Fruit fly (Drosophila melanogaster): ENCODE measurements around the gene Pdp.
A peak's percentile ranks its signal among the peaks of the same experiment; 100 is the strongest.

Gene Pdp

dm6 chrX:7701282-7702078 lies 33.0 kb downstream of the Pdp start (continued):
- TF ChIP-seq hbn (GFP tag; IDR thresholded peaks at IDR 0.05; ENCODE audit: partially characterized antibody), result no peak
- peak; percentile 82 for TF ChIP-seq HHEX (GFP tag; optimal IDR thresholded peaks at IDR 0.05)
- peak; percentile 18 for TF ChIP-seq abd-A (tag; optimal IDR thresholded peaks at IDR 0.05)
- no peak for TF ChIP-seq CG17912 (GFP tag; optimal IDR thresholded peaks at IDR 0.05)
- peak; percentile 13 for TF ChIP-seq Six4 (GFP tag; optimal IDR thresholded peaks at IDR 0.05)
- no peak; the same call in 1 of the 2 replicates for TF ChIP-seq ara (GFP tag; IDR thresholded peaks at IDR 0.05)
- TF ChIP-seq Fer3 (tag; optimal IDR thresholded peaks at IDR 0.05), result peak; percentile 87
- peak; percentile 72 for TF ChIP-seq CG6689 (GFP tag; IDR thresholded peaks at IDR 0.05)
- no peak for TF ChIP-seq danr (GFP tag; IDR thresholded peaks at IDR 0.05)
- TF ChIP-seq peb (GFP tag; IDR thresholded peaks at IDR 0.05), result no peak
- TF ChIP-seq Ravus (GFP tag; IDR thresholded peaks at IDR 0.05), result peak; percentile 44
- TF ChIP-seq CG17359 (tag; optimal IDR thresholded peaks at IDR 0.05), result peak; percentile 79
- TF ChIP-seq CG18476 (GFP tag; optimal IDR thresholded peaks at IDR 0.05), result peak; percentile 42
- no peak for TF ChIP-seq CG11560 (tag; IDR thresholded peaks at IDR 0.05)
- TF ChIP-seq CG17829 (tag; optimal IDR thresholded peaks at IDR 0.05), result peak; percentile 66
- TF ChIP-seq CG3163 (GFP tag; optimal IDR thresholded peaks at IDR 0.05), result no peak
- TF ChIP-seq CG32772 (GFP tag; IDR thresholded peaks at IDR 0.05), result peak; percentile 69
- TF ChIP-seq CG7839 (tag; optimal IDR thresholded peaks at IDR 0.05), result peak; percentile 70
- peak; percentile 82 for TF ChIP-seq CG31441 (GFP tag; IDR thresholded peaks at IDR 0.05)
- peak; percentile 60 for TF ChIP-seq CG14014 (GFP tag; IDR thresholded peaks at IDR 0.05)
- TF ChIP-seq CG6175 (GFP tag; IDR thresholded peaks at IDR 0.05), result peak; percentile 47; the same call in 2 of the 3 replicates
- TF ChIP-seq E2f2 (GFP tag; IDR thresholded peaks at IDR 0.05), result peak; percentile 57
- TF ChIP-seq zf30C (GFP tag; optimal IDR thresholded peaks at IDR 0.05), result no peak
- peak; percentile 28; the same call in 1 of the 2 replicates for TF ChIP-seq rib (GFP tag; IDR thresholded peaks at IDR 0.05)
- peak; percentile 44 for TF ChIP-seq ewg (GFP tag; optimal IDR thresholded peaks at IDR 0.05)
- peak; percentile 44; the same call in 1 of the 2 replicates for TF ChIP-seq Oaz (GFP tag; IDR thresholded peaks at IDR 0.05)
- peak; percentile 3 for TF ChIP-seq CG30431 (GFP tag; optimal IDR thresholded peaks at IDR 0.05)
- no peak for TF ChIP-seq ab (GFP tag; optimal IDR thresholded peaks at IDR 0.05)
- no peak for TF ChIP-seq tna (GFP tag; IDR thresholded peaks at IDR 0.05; ENCODE audit: partially characterized antibody)
- TF ChIP-seq bigmax (GFP tag; optimal IDR thresholded peaks at IDR 0.05), result peak; percentile 22
- TF ChIP-seq Hey (tag; optimal IDR thresholded peaks at IDR 0.05), result peak; percentile 4
- TF ChIP-seq her (GFP tag; optimal IDR thresholded peaks at IDR 0.05), result peak; percentile 19
- TF ChIP-seq Dbx (GFP tag; IDR thresholded peaks at IDR 0.05), result peak; percentile 67
- no peak for TF ChIP-seq NC2α (GFP tag; optimal IDR thresholded peaks at IDR 0.05)
- no peak for TF ChIP-seq CG10565 (GFP tag; optimal IDR thresholded peaks at IDR 0.05)
- TF ChIP-seq CG15601 (tag; optimal IDR thresholded peaks at IDR 0.05), result peak; percentile 58
- TF ChIP-seq Atf3 (GFP tag; optimal IDR thresholded peaks at IDR 0.05), result no peak
- TF ChIP-seq caup (GFP tag; optimal IDR thresholded peaks at IDR 0.05; ENCODE audit: severe bottlenecking), result peak; percentile 82
- peak; percentile 63 for TF ChIP-seq CG6765 (GFP tag; optimal IDR thresholded peaks at IDR 0.05)
- no peak for TF ChIP-seq CG4617 (GFP tag; optimal IDR thresholded peaks at IDR 0.05; ENCODE audit: borderline replicate concordance)
- peak; percentile 42 for TF ChIP-seq Adf1 (GFP tag; IDR thresholded peaks at IDR 0.05)
- no peak for TF ChIP-seq Sry-δ (GFP tag; optimal IDR thresholded peaks at IDR 0.05)
- TF ChIP-seq Ets97D (GFP tag; optimal IDR thresholded peaks at IDR 0.05), result no peak
- TF ChIP-seq fd96Cb (tag; optimal IDR thresholded peaks at IDR 0.05), result peak; percentile 71
- TF ChIP-seq nerfin-2 (GFP tag; IDR thresholded peaks at IDR 0.05; ENCODE audit: partially characterized antibody), result no peak
- no peak for TF ChIP-seq sima (GFP tag; optimal IDR thresholded peaks at IDR 0.05)
- peak; percentile 55 for TF ChIP-seq oc (tag; optimal IDR thresholded peaks at IDR 0.05)
- TF ChIP-seq CG4282 (GFP tag; optimal IDR thresholded peaks at IDR 0.05), result no peak
- no peak for TF ChIP-seq CG4360 (GFP tag; IDR thresholded peaks at IDR 0.05)
